Fruit fly (Drosophila melanogaster): ENCODE data around the gene Klp31E.
A peak's percentile ranks its signal among the peaks of the same experiment; 100 is the strongest.

Klp31E gene

DNA sequence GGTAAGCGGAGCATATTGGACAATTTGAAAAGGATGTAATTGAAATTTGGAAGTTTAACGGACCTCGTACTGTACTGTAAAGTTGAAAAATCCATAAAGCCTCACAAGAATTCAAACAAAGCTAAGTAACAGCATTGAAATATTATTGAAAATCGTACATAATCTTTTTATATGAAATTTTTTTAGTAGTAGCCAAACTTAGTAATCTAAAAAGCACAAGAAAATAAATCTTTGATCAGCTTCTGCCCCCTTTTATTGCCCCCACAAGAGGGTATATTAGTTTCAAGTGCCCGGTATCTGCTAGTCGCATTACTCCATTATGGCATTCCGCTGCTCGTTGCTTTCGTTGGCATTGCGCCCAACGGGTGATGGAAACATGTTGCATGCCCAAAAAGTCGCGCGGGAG, 53.1 kb downstream of the Klp31E start (continued):
- TF ChIP-seq CG12769 (tag; optimal IDR thresholded peaks at IDR 0.05) = no peak
- TF ChIP-seq Hand (GFP tag; optimal IDR thresholded peaks at IDR 0.05) = no peak
- no peak for TF ChIP-seq Bteb2 (GFP tag; optimal IDR thresholded peaks at IDR 0.05)
- no peak for TF ChIP-seq CG3065 (GFP tag; optimal IDR thresholded peaks at IDR 0.05)
- peak; percentile 52; the same call in 1 of the 3 replicates for TF ChIP-seq HLH4C (GFP tag; IDR thresholded peaks at IDR 0.05; ENCODE audit: partially characterized antibody)
- peak; percentile 78 for TF ChIP-seq bcd (GFP tag; optimal IDR thresholded peaks at IDR 0.05)
- peak; percentile 42 for TF ChIP-seq chn (GFP tag; optimal IDR thresholded peaks at IDR 0.05)
- TF ChIP-seq CG14441 (GFP tag; IDR thresholded peaks at IDR 0.05) = no peak
- TF ChIP-seq CG6175 (GFP tag; IDR thresholded peaks at IDR 0.05) = peak; percentile 14; the same call in 1 of the 3 replicates
- TF ChIP-seq CG1832 (GFP tag; optimal IDR thresholded peaks at IDR 0.05) = no peak
- peak; percentile 21 for TF ChIP-seq CG2116 (GFP tag; optimal IDR thresholded peaks at IDR 0.05)
- TF ChIP-seq pita (GFP tag; optimal IDR thresholded peaks at IDR 0.05) = no peak
- no peak for TF ChIP-seq CG17568 (GFP tag; optimal IDR thresholded peaks at IDR 0.05)
- TF ChIP-seq Oaz (GFP tag; IDR thresholded peaks at IDR 0.05) = peak; percentile 31; the same call in 1 of the 2 replicates
- TF ChIP-seq repo (GFP tag; optimal IDR thresholded peaks at IDR 0.05) = no peak
- no peak for TF ChIP-seq dati (GFP tag; IDR thresholded peaks at IDR 0.05)
- peak; percentile 72 for TF ChIP-seq CG9727 (GFP tag; optimal IDR thresholded peaks at IDR 0.05)
- TF ChIP-seq Gug (GFP tag; IDR thresholded peaks at IDR 0.05) = peak; percentile 64; the same call in 3 of the 4 replicates
- peak; percentile 58; the same call in 1 of the 2 replicates for TF ChIP-seq CG4404 (GFP tag; IDR thresholded peaks at IDR 0.05)
- no peak for TF ChIP-seq CG4328 (GFP tag; optimal IDR thresholded peaks at IDR 0.05)
- peak; percentile 58 for TF ChIP-seq Max (GFP tag; optimal IDR thresholded peaks at IDR 0.05)
- TF ChIP-seq CG4820 (GFP tag; optimal IDR thresholded peaks at IDR 0.05) = peak; percentile 68
- TF ChIP-seq gcm2 (GFP tag; optimal IDR thresholded peaks at IDR 0.05) = no peak
- TF ChIP-seq insv (GFP tag; optimal IDR thresholded peaks at IDR 0.05) = no peak
- TF ChIP-seq CG1602 (GFP tag; optimal IDR thresholded peaks at IDR 0.05) = peak; percentile 61
- peak; percentile 15 for TF ChIP-seq Sry-δ (GFP tag; optimal IDR thresholded peaks at IDR 0.05)
- TF ChIP-seq Stat92E (GFP tag; optimal IDR thresholded peaks at IDR 0.05) = peak in 1 of 3 experiments; percentile 43
- no peak for TF ChIP-seq z (GFP tag; IDR thresholded peaks at IDR 0.05)
- TF ChIP-seq gcm (GFP tag; optimal IDR thresholded peaks at IDR 0.05) = no peak
- TF ChIP-seq H15 (GFP tag; IDR thresholded peaks at IDR 0.05) = peak; percentile 56; the same call in 2 of the 3 replicates
- TF ChIP-seq CG12071 (GFP tag; optimal IDR thresholded peaks at IDR 0.05) = peak; percentile 35
- no peak for TF ChIP-seq Hey (tag; optimal IDR thresholded peaks at IDR 0.05)
- TF ChIP-seq schlank (tag; optimal IDR thresholded peaks at IDR 0.05) = no peak
- no peak for TF ChIP-seq CG15479 (GFP tag; optimal IDR thresholded peaks at IDR 0.05)
- TF ChIP-seq grn (GFP tag; optimal IDR thresholded peaks at IDR 0.05) = no peak
- TF ChIP-seq CG18011 (GFP tag; optimal IDR thresholded peaks at IDR 0.05) = no peak
- TF ChIP-seq lilli (GFP tag; optimal IDR thresholded peaks at IDR 0.05) = peak; percentile 35
- peak; percentile 1 for TF ChIP-seq CG18764 (GFP tag; optimal IDR thresholded peaks at IDR 0.05)
- TF ChIP-seq CG43689 (GFP tag; IDR thresholded peaks at IDR 0.05) = no peak
- no peak for TF ChIP-seq ab (GFP tag; optimal IDR thresholded peaks at IDR 0.05)
- no peak for TF ChIP-seq CG11696 (GFP tag; IDR thresholded peaks at IDR 0.05)
- peak; percentile 35 for TF ChIP-seq pnt (GFP tag; optimal IDR thresholded peaks at IDR 0.05)
- peak; percentile 26; the same call in 1 of the 2 replicates for TF ChIP-seq E2f1 (GFP tag; IDR thresholded peaks at IDR 0.05)
- no peak for TF ChIP-seq BEAF-32 (GFP tag; optimal IDR thresholded peaks at IDR 0.05)
- no peak for TF ChIP-seq gro (GFP tag; optimal IDR thresholded peaks at IDR 0.05)
- TF ChIP-seq slp2 (GFP tag; optimal IDR thresholded peaks at IDR 0.05) = peak; percentile 37
- TF ChIP-seq Bdp1 (GFP tag; optimal IDR thresholded peaks at IDR 0.05) = no peak
- no peak for TF ChIP-seq ato (GFP tag; IDR thresholded peaks at IDR 0.05; ENCODE audit: partially characterized antibody)
- no peak for TF ChIP-seq Scr (GFP tag; IDR thresholded peaks at IDR 0.05; ENCODE audit: partially characterized antibody)
- TF ChIP-seq CG11695 (GFP tag; IDR thresholded peaks at IDR 0.05) = peak; percentile 54; the same call in 2 of the 3 replicates
- TF ChIP-seq HmgZ (tag; optimal IDR thresholded peaks at IDR 0.05) = no peak

All from whole organism, embryonic.